Fruit fly (Drosophila melanogaster) whole organism, embryonic: ENCODE data around the gene CG3078.

Experiments used
- ATbp ChIP-seq: fragments of 200-800 bp; sonication (Bioruptor generic); optimal IDR thresholded peaks from 2 replicates; lab custom pipeline; 2017; ENCODE audit warnings: missing biosample characterization, mild to moderate bottlenecking, missing genetic modification characterization, missing genetic modification reagents
- C15 ChIP-seq: fragments of 200-800 bp; sonication (Bioruptor generic); IDR thresholded peaks from 3 replicates; pipeline ENCODE4 v1.3.6; 2022; ENCODE audit warnings: missing biosample characterization, missing genetic modification characterization
- CG10431 ChIP-seq: fragments of 200-800 bp; sonication (Bioruptor generic); optimal IDR thresholded peaks from 3 replicates; lab custom pipeline; 2018; ENCODE audit warnings: missing biosample characterization, mild to moderate bottlenecking, missing genetic modification characterization
- CG11696 ChIP-seq: fragments of 200-800 bp; sonication (Bioruptor generic); IDR thresholded peaks from 2 replicates; pipeline ENCODE4 v1.3.6; 2022; ENCODE audit warnings: missing biosample characterization, missing genetic modification characterization
- CG15514 ChIP-seq: fragments of 200-800 bp; sonication (Bioruptor generic); optimal IDR thresholded peaks from 3 replicates; lab custom pipeline; 2017; ENCODE audit warnings: missing biosample characterization, missing genetic modification characterization, mild to moderate bottlenecking, moderate library complexity, missing genetic modification reagents
- CG1647 ChIP-seq: fragments of 200-800 bp; sonication (Bioruptor generic); optimal IDR thresholded peaks from 3 replicates; lab custom pipeline; 2016; ENCODE audit warnings: missing biosample characterization, missing genetic modification characterization
- CG16779 ChIP-seq: fragments of 200-800 bp; sonication (Bioruptor generic); IDR thresholded peaks from 2 replicates; pipeline ENCODE4 v1.3.6; 2022; ENCODE audit warnings: missing biosample characterization, missing genetic modification characterization
- CG1832 ChIP-seq: fragments of 200-800 bp; sonication (Bioruptor generic); optimal IDR thresholded peaks from 2 replicates; lab custom pipeline; 2017; ENCODE audit warnings: missing biosample characterization, mild to moderate bottlenecking, missing genetic modification characterization, inconsistent platforms
- CG2116 ChIP-seq: fragments of 200-800 bp; sonication (Bioruptor generic); optimal IDR thresholded peaks from 3 replicates; lab custom pipeline; 2018; ENCODE audit warnings: missing biosample characterization, mild to moderate bottlenecking, missing genetic modification characterization
- CG2712 ChIP-seq: fragments of 200-800 bp; optimal IDR thresholded peaks from 3 replicates; lab custom pipeline; 2019; ENCODE audit warnings: missing biosample characterization, mild to moderate bottlenecking, missing genetic modification characterization, moderate library complexity
- CG30020 ChIP-seq: fragments of 200-800 bp; optimal IDR thresholded peaks from 2 replicates; lab custom pipeline; 2019; ENCODE audit warnings: missing biosample characterization, mild to moderate bottlenecking, missing genetic modification characterization, moderate library complexity
- CG3065 ChIP-seq: fragments of 200-800 bp; sonication (Bioruptor generic); optimal IDR thresholded peaks from 2 replicates; lab custom pipeline; 2016; ENCODE audit warnings: missing biosample characterization, missing genetic modification characterization
- CG31365 ChIP-seq: fragments of 200-800 bp; sonication (Bioruptor generic); optimal IDR thresholded peaks from 2 replicates; lab custom pipeline; 2018; ENCODE audit warnings: missing biosample characterization, mild to moderate bottlenecking, missing genetic modification characterization
- CG3281 ChIP-seq: fragments of 200-800 bp; sonication (Bioruptor generic); optimal IDR thresholded peaks from 3 replicates; lab custom pipeline; 2017; ENCODE audit warnings: missing biosample characterization, mild to moderate bottlenecking, missing genetic modification characterization
- CG3847 ChIP-seq: fragments of 200-800 bp; sonication (Bioruptor generic); IDR thresholded peaks from 2 replicates; pipeline ENCODE4 v1.3.6; 2022; ENCODE audit warnings: missing biosample characterization, missing genetic modification characterization
- CG3995 ChIP-seq: fragments of 200-800 bp; sonication (Bioruptor generic); optimal IDR thresholded peaks from 3 replicates; lab custom pipeline; 2016; ENCODE audit warnings: missing biosample characterization, missing genetic modification characterization
- CG6272 ChIP-seq: fragments of 200-800 bp; sonication (Bioruptor generic); IDR thresholded peaks from 2 replicates; pipeline ENCODE4 v1.3.6; 2022; ENCODE audit warnings: missing biosample characterization, missing genetic modification characterization
- CG7271 ChIP-seq: fragments of 200-800 bp; sonication (Bioruptor generic); optimal IDR thresholded peaks from 2 replicates; lab custom pipeline; 2018; ENCODE audit warnings: missing biosample characterization, mild to moderate bottlenecking, missing genetic modification characterization, moderate library complexity
- CG7372 ChIP-seq: fragments of 200-800 bp; sonication (Bioruptor generic); IDR thresholded peaks from 2 replicates; pipeline ENCODE4 v1.3.6; 2022; ENCODE audit warnings: missing biosample characterization, missing genetic modification characterization
- CG8478 ChIP-seq: fragments of >200 bp; optimal IDR thresholded peaks from 2 replicates; lab custom pipeline; 2018
- CG9876 ChIP-seq: fragments of 200-800 bp; sonication (Bioruptor generic); optimal IDR thresholded peaks from 2 replicates; lab custom pipeline; 2016; ENCODE audit warnings: missing biosample characterization, missing genetic modification characterization
- CG9932 ChIP-seq: fragments of 200-800 bp; sonication (Bioruptor generic); IDR thresholded peaks from 2 replicates; pipeline ENCODE4 v1.3.6; 2022; ENCODE audit warnings: missing biosample characterization, missing genetic modification characterization
- D19A ChIP-seq: fragments of 200-800 bp; optimal IDR thresholded peaks from 3 replicates; lab custom pipeline; 2019; ENCODE audit warnings: missing biosample characterization, mild to moderate bottlenecking, missing genetic modification characterization, moderate library complexity
- Dll ChIP-seq: fragments of 200-800 bp; sonication (Bioruptor generic); IDR thresholded peaks from 4 replicates; pipeline ENCODE4 v1.3.6; 2022; ENCODE audit warnings: missing biosample characterization, missing genetic modification characterization; ENCODE audit not compliant: partially characterized antibody
- Doc2 ChIP-seq: fragments of 200-800 bp; sonication (Bioruptor generic); IDR thresholded peaks from 2 replicates; pipeline ENCODE4 v1.3.6; 2022; ENCODE audit warnings: missing biosample characterization, missing genetic modification characterization
- Dp ChIP-seq: fragments of 200-800 bp; sonication (Bioruptor generic); optimal IDR thresholded peaks from 2 replicates; lab custom pipeline; 2018; ENCODE audit warnings: missing biosample characterization, mild to moderate bottlenecking, missing genetic modification characterization, moderate library complexity
- MESR4 ChIP-seq: fragments of 200-800 bp; sonication (Bioruptor generic); optimal IDR thresholded peaks from 2 replicates; lab custom pipeline; 2018; ENCODE audit warnings: missing biosample characterization, mild to moderate bottlenecking, missing genetic modification characterization, moderate library complexity
- Rx ChIP-seq: fragments of 200-800 bp; sonication (Bioruptor generic); IDR thresholded peaks from 2 replicates; pipeline ENCODE4 v1.3.6; 2022; ENCODE audit warnings: missing biosample characterization, missing genetic modification characterization
- Scr ChIP-seq: fragments of 200-800 bp; sonication (Bioruptor generic); IDR thresholded peaks from 2 replicates; pipeline ENCODE4 v1.3.6; 2022; ENCODE audit warnings: missing biosample characterization, missing genetic modification characterization; ENCODE audit not compliant: partially characterized antibody
- Side ChIP-seq: fragments of 200-800 bp; sonication (Bioruptor generic); optimal IDR thresholded peaks from 2 replicates; lab custom pipeline; 2016; ENCODE audit warnings: missing biosample characterization, missing genetic modification characterization
- Sry-δ ChIP-seq: fragments of 200-800 bp; sonication (Bioruptor generic); optimal IDR thresholded peaks from 2 replicates; lab custom pipeline; 2016; ENCODE audit warnings: missing biosample characterization, missing genetic modification characterization
- Taf1 ChIP-seq: fragments of 200-800 bp; sonication (Bioruptor generic); IDR thresholded peaks from 2 replicates; pipeline ENCODE4 v1.3.6; 2022; ENCODE audit warnings: missing biosample characterization, missing genetic modification characterization
- ase ChIP-seq: fragments of 200-800 bp; sonication (Bioruptor generic); IDR thresholded peaks from 3 replicates; pipeline ENCODE4 v1.3.6; 2022; ENCODE audit warnings: missing biosample characterization, missing genetic modification characterization
- bowl ChIP-seq: fragments of 200-800 bp; sonication (Bioruptor generic); IDR thresholded peaks from 2 replicates; pipeline ENCODE4 v1.3.6; 2022; ENCODE audit warnings: missing biosample characterization, missing genetic modification characterization
- caup ChIP-seq: fragments of 200-800 bp; sonication (Bioruptor generic); optimal IDR thresholded peaks from 3 replicates; lab custom pipeline; 2017; ENCODE audit warnings: missing biosample characterization, mild to moderate bottlenecking, missing genetic modification characterization, moderate library complexity; ENCODE audit not compliant: severe bottlenecking
- corto ChIP-seq: fragments of 200-800 bp; sonication (Bioruptor generic); optimal IDR thresholded peaks from 2 replicates; lab custom pipeline; 2016; ENCODE audit warnings: missing biosample characterization, mild to moderate bottlenecking, missing genetic modification characterization, moderate library complexity
- dimm ChIP-seq: fragments of 200-800 bp; sonication (Bioruptor generic); IDR thresholded peaks from 2 replicates; pipeline ENCODE4 v1.3.6; 2022; ENCODE audit warnings: missing biosample characterization, missing genetic modification characterization
- gce ChIP-seq: fragments of 200-800 bp; sonication (Bioruptor generic); IDR thresholded peaks from 3 replicates; pipeline ENCODE4 v1.3.6; 2022; ENCODE audit warnings: missing biosample characterization, missing genetic modification characterization
- h ChIP-seq: fragments of >200 bp; optimal IDR thresholded peaks from 2 replicates; lab custom pipeline; 2017
- hbn ChIP-seq: fragments of 200-800 bp; sonication (Bioruptor generic); IDR thresholded peaks from 2 replicates; pipeline ENCODE4 v1.3.6; 2022; ENCODE audit warnings: missing biosample characterization, missing genetic modification characterization; ENCODE audit not compliant: partially characterized antibody
- otp ChIP-seq: fragments of 200-800 bp; sonication (Bioruptor generic); IDR thresholded peaks from 3 replicates; pipeline ENCODE4, ENCODE4 v1.3.6; 2022; ENCODE audit warnings: missing biosample characterization, missing genetic modification characterization
- pan ChIP-seq, 4 experiments: fragments of >200 bp in 3 of 4; fragments of 200-800 bp in 1 of 4; sonication (Bioruptor generic) in 1 of 4; optimal IDR thresholded peaks in 3 of 4; IDR thresholded peaks in 1 of 4; 2 replicates each; pipeline versions ENCODE4 v1.3.6 to Lab custom; 2017 to 2022; ENCODE audit warnings: missing biosample characterization in 2 of 4, missing genetic modification characterization in 2 of 4, mixed read lengths in 1 of 4
- prd ChIP-seq, 3 experiments: fragments of >200 bp in 2 of 3; fragments of 200-800 bp in 1 of 3; sonication (Bioruptor generic) in 1 of 3; optimal IDR thresholded peaks in 2 of 3; IDR thresholded peaks in 1 of 3; 2 replicates in 2 of 3; 3 replicates in 1 of 3; pipeline versions ENCODE4 v1.3.6 to Lab custom; 2017 to 2022; ENCODE audit warnings: missing biosample characterization in 1 of 3, missing genetic modification characterization in 1 of 3
- pzg ChIP-seq: fragments of 200-800 bp; sonication (Bioruptor generic); optimal IDR thresholded peaks from 3 replicates; lab custom pipeline; 2018; ENCODE audit warnings: missing biosample characterization, mild to moderate bottlenecking, missing genetic modification characterization, moderate library complexity
- sima ChIP-seq: fragments of 200-800 bp; sonication (Bioruptor generic); optimal IDR thresholded peaks from 2 replicates; lab custom pipeline; 2016; ENCODE audit warnings: missing biosample characterization, missing genetic modification characterization
- sna ChIP-seq: fragments of 200-800 bp; sonication (Bioruptor generic); IDR thresholded peaks from 2 replicates; pipeline ENCODE4 v1.3.6; 2022; ENCODE audit warnings: missing biosample characterization, missing genetic modification characterization; ENCODE audit not compliant: partially characterized antibody
- tap ChIP-seq: fragments of 200-800 bp; optimal IDR thresholded peaks from 3 replicates; lab custom pipeline; 2019; ENCODE audit warnings: missing biosample characterization, mild to moderate bottlenecking, missing genetic modification characterization, moderate library complexity
- tin ChIP-seq: fragments of 200-800 bp; sonication (Bioruptor generic); optimal IDR thresholded peaks from 3 replicates; lab custom pipeline; 2016; ENCODE audit warnings: missing biosample characterization, missing genetic modification characterization
- tna ChIP-seq: fragments of 200-800 bp; sonication (Bioruptor generic); IDR thresholded peaks from 2 replicates; pipeline ENCODE4 v1.3.6; 2022; ENCODE audit warnings: missing biosample characterization, missing genetic modification characterization; ENCODE audit not compliant: partially characterized antibody
- twi ChIP-seq: fragments of 200-800 bp; optimal IDR thresholded peaks from 2 replicates; lab custom pipeline; 2019; ENCODE audit warnings: missing biosample characterization, mild to moderate bottlenecking, missing genetic modification characterization, moderate library complexity
- zen ChIP-seq: fragments of 200-800 bp; sonication (Bioruptor generic); optimal IDR thresholded peaks from 3 replicates; lab custom pipeline; 2018; ENCODE audit warnings: missing biosample characterization, mild to moderate bottlenecking, missing genetic modification characterization, moderate library complexity

Gene CG3078

DNA sequence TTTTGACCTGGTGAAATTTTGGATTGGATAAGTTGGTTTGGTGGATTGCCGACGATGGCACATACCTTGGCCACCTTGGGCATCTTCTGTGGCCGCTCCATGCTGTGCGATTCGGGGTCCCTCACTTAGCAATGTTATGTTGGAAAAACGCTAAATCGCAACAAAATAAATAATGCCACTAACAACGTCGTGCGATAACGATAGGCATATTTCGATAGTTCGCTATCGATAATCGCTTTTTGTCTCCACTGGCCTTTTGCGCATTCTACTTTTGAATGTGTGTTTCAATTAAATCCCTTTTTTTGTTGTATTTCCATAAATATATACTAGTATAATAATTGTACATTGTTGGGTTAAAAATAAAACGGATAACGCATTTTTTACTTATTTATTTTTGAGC, 9.9 kb downstream of the CG3078 start, which contains the start of gene crn (continued):
- TF ChIP-seq CG10431 = no peak
- TF ChIP-seq CG31365 (tag; lab: Kevin White, UChicago) = no peak
- peak; percentile 56 for TF ChIP-seq CG2116 (GFP tag; lab: Kevin White, UChicago)
- 0 out of 2 replicates have a peak, but pooled peaks have one; percentile 61 for TF ChIP-seq sna (GFP tag; lab: Robert Waterston, UW)
- TF ChIP-seq tna = peak; percentile 85
- TF ChIP-seq ATbp = no peak
- no peak for TF ChIP-seq CG1832 (GFP tag; lab: Kevin White, UChicago)
- no peak for TF ChIP-seq twi (tag; lab: Kevin White, UChicago)
- peak; percentile 28 for TF ChIP-seq Dp (GFP tag; lab: Kevin White, UChicago)
- no peak for TF ChIP-seq gce (GFP tag; lab: Robert Waterston, UW)
- TF ChIP-seq CG6272 = no peak
- TF ChIP-seq sima (GFP tag; lab: Kevin White, UChicago) = no peak
- TF ChIP-seq CG30020 (tag; lab: Kevin White, UChicago) = peak; percentile 43
- TF ChIP-seq zen = no peak
- TF ChIP-seq CG15514 = no peak
- TF ChIP-seq CG3995 (GFP tag; lab: Kevin White, UChicago) = peak; percentile 10
- peak; percentile 64 for TF ChIP-seq Scr (GFP tag; lab: Robert Waterston, UW)
- TF ChIP-seq ase (GFP tag; lab: Robert Waterston, UW) = no peak
- TF ChIP-seq corto = no peak
- TF ChIP-seq dimm (GFP tag; lab: Robert Waterston, UW) = no peak
- TF ChIP-seq Taf1 = no peak
- TF ChIP-seq CG11696 (GFP tag; lab: Robert Waterston, UW) = no peak
- TF ChIP-seq CG2712 (tag; lab: Kevin White, UChicago) = no peak
- TF ChIP-seq CG16779 (GFP tag; lab: Robert Waterston, UW) = no peak
- no peak for TF ChIP-seq Side (GFP tag; lab: Kevin White, UChicago)
- TF ChIP-seq Sry-δ (GFP tag; lab: Kevin White, UChicago) = peak; percentile 28
- no peak for TF ChIP-seq C15 (GFP tag; lab: Robert Waterston, UW)
- no peak for TF ChIP-seq Rx (GFP tag; lab: Robert Waterston, UW)
- TF ChIP-seq Dll = peak; percentile 61
- TF ChIP-seq tin (GFP tag; lab: Kevin White, UChicago) = no peak
- TF ChIP-seq CG7271 (tag; lab: Kevin White, UChicago) = no peak
- peak; percentile 49; the same call in 1 of the 2 replicates for TF ChIP-seq hbn
- no peak for TF ChIP-seq CG3065
- no peak for TF ChIP-seq D19A (tag; lab: Kevin White, UChicago)
- TF ChIP-seq bowl (GFP tag; lab: Robert Waterston, UW) = no peak
- no peak for TF ChIP-seq CG1647 (GFP tag; lab: Kevin White, UChicago)
- TF ChIP-seq CG9932 (GFP tag; lab: Robert Waterston, UW) = no peak
- TF ChIP-seq h (lab: Kevin White, UChicago) = no peak
- TF ChIP-seq CG7372 (GFP tag; lab: Robert Waterston, UW) = no peak
- TF ChIP-seq tap = no peak
- TF ChIP-seq prd (optimal IDR thresholded peaks at IDR 0.05; lab: Kevin White, UChicago) = no peak
- no peak for TF ChIP-seq prd (GFP tag; IDR thresholded peaks at IDR 0.05; lab: Robert Waterston, UW)
- no peak for TF ChIP-seq caup
- no peak for TF ChIP-seq CG8478 (lab: Kevin White, UChicago)
- TF ChIP-seq Doc2 (GFP tag; lab: Robert Waterston, UW) = no peak
- no peak for TF ChIP-seq pan (optimal IDR thresholded peaks at IDR 0.05; lab: Kevin White, UChicago)
- TF ChIP-seq pan (GFP tag; optimal IDR thresholded peaks at IDR 0.05 in 1 of 2, IDR thresholded peaks at IDR 0.05 in 1 of 2) = no peak
- TF ChIP-seq pzg (GFP tag; lab: Kevin White, UChicago) = peak; percentile 34
- TF ChIP-seq CG3847 (GFP tag; lab: Robert Waterston, UW) = no peak
- TF ChIP-seq CG9876 (GFP tag; lab: Kevin White, UChicago) = no peak
- no peak for TF ChIP-seq CG3281 (GFP tag; lab: Kevin White, UChicago)
- no peak for TF ChIP-seq otp (GFP tag; lab: Robert Waterston, UW)
- TF ChIP-seq MESR4 = peak; percentile 47
